Fruit fly (Drosophila melanogaster) whole organism, embryonic: ENCODE data around the gene Mon1.

Source experiments
- Atf3 ChIP-seq: fragments of 200-800 bp; sonication (Bioruptor generic); optimal IDR thresholded peaks from 3 replicates; lab custom pipeline; 2016; ENCODE audit warnings: missing biosample characterization, missing genetic modification characterization
- B-H2 ChIP-seq: fragments of 200-800 bp; sonication (Bioruptor generic); optimal IDR thresholded peaks from 2 replicates; lab custom pipeline; 2018; ENCODE audit warnings: missing biosample characterization, mild to moderate bottlenecking, missing genetic modification characterization
- CG10147 ChIP-seq: fragments of 200-800 bp; sonication (Bioruptor generic); optimal IDR thresholded peaks from 2 replicates; lab custom pipeline; 2019; ENCODE audit warnings: missing biosample characterization, mild to moderate bottlenecking, missing genetic modification characterization, moderate library complexity
- CG11247 ChIP-seq: fragments of 200-800 bp; sonication (Bioruptor generic); IDR thresholded peaks from 2 replicates; pipeline ENCODE4 v1.3.6; 2022; ENCODE audit warnings: missing biosample characterization, missing genetic modification characterization
- CG12659 ChIP-seq: fragments of 200-800 bp; sonication (Bioruptor generic); optimal IDR thresholded peaks from 3 replicates; lab custom pipeline; 2017; ENCODE audit warnings: mild to moderate bottlenecking, missing biosample characterization, missing genetic modification reagents, missing genetic modification characterization
- CG12769 ChIP-seq: fragments of 200-800 bp; sonication (Bioruptor generic); optimal IDR thresholded peaks from 2 replicates; lab custom pipeline; 2019; ENCODE audit warnings: missing biosample characterization, mild to moderate bottlenecking, missing genetic modification characterization, moderate library complexity
- CG13624 ChIP-seq: fragments of 200-800 bp; sonication (Bioruptor generic); optimal IDR thresholded peaks from 2 replicates; lab custom pipeline; 2016; ENCODE audit warnings: missing biosample characterization, missing genetic modification characterization
- CG14050 ChIP-seq: fragments of 200-800 bp; sonication (Bioruptor generic); IDR thresholded peaks from 3 replicates; pipeline ENCODE4 v1.3.6; 2022; ENCODE audit warnings: missing biosample characterization, missing genetic modification characterization
- CG14860 ChIP-seq: fragments of 200-800 bp; sonication (Bioruptor generic); IDR thresholded peaks from 3 replicates; pipeline ENCODE4 v1.3.6; 2022; ENCODE audit warnings: missing biosample characterization, missing genetic modification characterization; ENCODE audit not compliant: partially characterized antibody
- CG15514 ChIP-seq: fragments of 200-800 bp; sonication (Bioruptor generic); optimal IDR thresholded peaks from 3 replicates; lab custom pipeline; 2017; ENCODE audit warnings: missing biosample characterization, missing genetic modification characterization, mild to moderate bottlenecking, moderate library complexity, missing genetic modification reagents
- CG31388 ChIP-seq: fragments of 200-800 bp; sonication (Bioruptor generic); optimal IDR thresholded peaks from 2 replicates; lab custom pipeline; 2016; ENCODE audit warnings: missing biosample characterization, missing genetic modification characterization
- CG3407 ChIP-seq: fragments of 200-800 bp; sonication (Bioruptor generic); optimal IDR thresholded peaks from 2 replicates; lab custom pipeline; 2018; ENCODE audit warnings: missing biosample characterization, mild to moderate bottlenecking, missing genetic modification characterization
- CG34422 ChIP-seq: fragments of 200-800 bp; sonication (Bioruptor generic); IDR thresholded peaks from 3 replicates; pipeline ENCODE4 v1.3.6; 2022; ENCODE audit warnings: missing biosample characterization, missing genetic modification characterization
- CG4360 ChIP-seq: fragments of 200-800 bp; sonication (Bioruptor generic); IDR thresholded peaks from 2 replicates; pipeline ENCODE4 v1.3.6; 2022; ENCODE audit warnings: missing biosample characterization, missing genetic modification characterization
- CG7556 ChIP-seq: fragments of 200-800 bp; sonication (Bioruptor generic); optimal IDR thresholded peaks from 2 replicates; lab custom pipeline; 2017; ENCODE audit warnings: missing biosample characterization, mild to moderate bottlenecking, missing genetic modification characterization
- CG8281 ChIP-seq: fragments of 200-800 bp; sonication (Bioruptor generic); optimal IDR thresholded peaks from 2 replicates; lab custom pipeline; 2018; ENCODE audit warnings: missing biosample characterization, mild to moderate bottlenecking, missing genetic modification characterization, moderate library complexity
- CkIIα-i1 ChIP-seq: fragments of 200-800 bp; sonication (Bioruptor generic); IDR thresholded peaks from 2 replicates; pipeline ENCODE4 v1.3.6; 2022; ENCODE audit warnings: missing biosample characterization, missing genetic modification characterization
- Elba2 ChIP-seq: fragments of 200-800 bp; sonication (Bioruptor generic); optimal IDR thresholded peaks from 3 replicates; lab custom pipeline; 2016; ENCODE audit warnings: missing biosample characterization, missing genetic modification characterization
- Ets65A ChIP-seq: fragments of 200-800 bp; sonication (Bioruptor generic); peaks from one replicate; lab custom pipeline; 2016; ENCODE audit warnings: missing biosample characterization, missing genetic modification characterization
- Fer3 ChIP-seq: fragments of 200-800 bp; sonication (Bioruptor generic); optimal IDR thresholded peaks from 2 replicates; lab custom pipeline; 2018; ENCODE audit warnings: missing biosample characterization, mild to moderate bottlenecking, missing genetic modification characterization, moderate library complexity
- H2.0 ChIP-seq: fragments of 200-800 bp; sonication (Bioruptor generic); IDR thresholded peaks from 2 replicates; pipeline ENCODE4 v1.3.6; 2022; ENCODE audit warnings: missing biosample characterization, missing genetic modification characterization
- HLHmδ ChIP-seq: fragments of 200-800 bp; sonication (Bioruptor generic); optimal IDR thresholded peaks from 2 replicates; lab custom pipeline; 2018; ENCODE audit warnings: missing biosample characterization, mild to moderate bottlenecking, missing genetic modification characterization, moderate library complexity
- Jarid2 ChIP-seq: fragments of 200-800 bp; sonication (Bioruptor generic); optimal IDR thresholded peaks from 3 replicates; lab custom pipeline; 2017; ENCODE audit warnings: mild to moderate bottlenecking, missing biosample characterization, missing genetic modification reagents, missing genetic modification characterization
- Kr ChIP-seq: fragments of 200-800 bp; sonication (Bioruptor generic); optimal IDR thresholded peaks from 2 replicates; lab custom pipeline; 2017; ENCODE audit warnings: missing biosample characterization, mild to moderate bottlenecking, missing genetic modification characterization
- Lim3 ChIP-seq: fragments of 200-800 bp; sonication (Bioruptor generic); IDR thresholded peaks from 2 replicates; pipeline ENCODE4 v1.3.6; 2022; ENCODE audit warnings: missing biosample characterization, missing genetic modification characterization
- Mes4 ChIP-seq: fragments of 200-800 bp; sonication (Bioruptor generic); optimal IDR thresholded peaks from 2 replicates; lab custom pipeline; 2016; ENCODE audit warnings: missing biosample characterization, missing genetic modification characterization
- NC2β ChIP-seq: fragments of 200-800 bp; sonication (Bioruptor generic); optimal IDR thresholded peaks from 2 replicates; lab custom pipeline; 2016; ENCODE audit warnings: missing biosample characterization, missing genetic modification characterization
- NFAT ChIP-seq: fragments of 200-800 bp; sonication (Bioruptor generic); IDR thresholded peaks from 2 replicates; pipeline ENCODE4 v1.3.6; 2022; ENCODE audit warnings: missing biosample characterization, missing genetic modification characterization
- Neu2 ChIP-seq: fragments of 200-800 bp; sonication (Bioruptor generic); optimal IDR thresholded peaks from 3 replicates; lab custom pipeline; 2016; ENCODE audit warnings: missing biosample characterization, missing genetic modification characterization, borderline replicate concordance
- Nf-YA ChIP-seq: fragments of 200-800 bp; sonication (Bioruptor generic); IDR thresholded peaks from 2 replicates; pipeline ENCODE4 v1.3.6; 2022; ENCODE audit warnings: missing biosample characterization, missing genetic modification characterization
- Oli ChIP-seq: fragments of 200-800 bp; sonication (Bioruptor generic); optimal IDR thresholded peaks from 2 replicates; lab custom pipeline; 2018; ENCODE audit warnings: missing biosample characterization, mild to moderate bottlenecking, missing genetic modification characterization, moderate library complexity
- Sry-δ ChIP-seq: fragments of 200-800 bp; sonication (Bioruptor generic); optimal IDR thresholded peaks from 2 replicates; lab custom pipeline; 2016; ENCODE audit warnings: missing biosample characterization, missing genetic modification characterization
- TFAM ChIP-seq: fragments of 200-800 bp; sonication (Bioruptor generic); optimal IDR thresholded peaks from 2 replicates; lab custom pipeline; 2017; ENCODE audit warnings: missing biosample characterization, missing genetic modification characterization, inconsistent platforms
- Taf1 ChIP-seq: fragments of 200-800 bp; sonication (Bioruptor generic); IDR thresholded peaks from 2 replicates; pipeline ENCODE4 v1.3.6; 2022; ENCODE audit warnings: missing biosample characterization, missing genetic modification characterization
- Trl ChIP-seq, 3 experiments: fragments of >200 bp in 2 of 3; fragments of 200-800 bp in 1 of 3; sonication (Bioruptor generic) in 1 of 3; optimal IDR thresholded peaks; 2 replicates in 1 of 3; 3 replicates in 2 of 3; lab custom pipeline; 2016 to 2017; ENCODE audit warnings: missing biosample characterization in 1 of 3, missing genetic modification characterization in 1 of 3
- bigmax ChIP-seq: fragments of 200-800 bp; sonication (Bioruptor generic); optimal IDR thresholded peaks from 2 replicates; lab custom pipeline; 2018; ENCODE audit warnings: missing biosample characterization, mild to moderate bottlenecking, missing genetic modification characterization
- br ChIP-seq: fragments of >200 bp; optimal IDR thresholded peaks from 2 replicates; lab custom pipeline; 2017
- dm ChIP-seq: fragments of 200-800 bp; sonication (Bioruptor generic); optimal IDR thresholded peaks from 3 replicates; lab custom pipeline; 2016; ENCODE audit warnings: missing biosample characterization, missing genetic modification characterization
- ems ChIP-seq: fragments of 200-800 bp; sonication (Bioruptor generic); optimal IDR thresholded peaks from 3 replicates; lab custom pipeline; 2016; ENCODE audit warnings: missing biosample characterization, missing genetic modification characterization
- gcm2 ChIP-seq: fragments of 200-800 bp; sonication (Bioruptor generic); optimal IDR thresholded peaks from 2 replicates; lab custom pipeline; 2016; ENCODE audit warnings: missing biosample characterization, missing genetic modification characterization
- inv ChIP-seq: fragments of 200-800 bp; sonication (Bioruptor generic); IDR thresholded peaks from 2 replicates; pipeline ENCODE4 v1.3.6; 2022; ENCODE audit warnings: missing biosample characterization, missing genetic modification characterization; ENCODE audit not compliant: partially characterized antibody
- jumu ChIP-seq: fragments of 200-800 bp; sonication (Bioruptor generic); optimal IDR thresholded peaks from 3 replicates; lab custom pipeline; 2016; ENCODE audit warnings: missing biosample characterization, missing genetic modification characterization
- kah ChIP-seq: fragments of 200-800 bp; sonication (Bioruptor generic); optimal IDR thresholded peaks from 2 replicates; lab custom pipeline; 2018; ENCODE audit warnings: missing biosample characterization, mild to moderate bottlenecking, missing genetic modification characterization
- lab ChIP-seq: fragments of 200-800 bp; sonication (Bioruptor generic); optimal IDR thresholded peaks from 3 replicates; lab custom pipeline; 2017; ENCODE audit warnings: missing biosample characterization, missing genetic modification characterization, mild to moderate bottlenecking, moderate library complexity, missing genetic modification reagents
- lbe ChIP-seq: fragments of 200-800 bp; sonication (Bioruptor generic); optimal IDR thresholded peaks from 2 replicates; lab custom pipeline; 2016; ENCODE audit warnings: missing biosample characterization, mild to moderate bottlenecking, missing genetic modification characterization
- maf-S ChIP-seq: fragments of 200-800 bp; sonication (Bioruptor generic); optimal IDR thresholded peaks from 2 replicates; lab custom pipeline; 2016; ENCODE audit warnings: missing biosample characterization, missing genetic modification characterization
- oc ChIP-seq: fragments of 200-800 bp; sonication (Bioruptor generic); optimal IDR thresholded peaks from 2 replicates; lab custom pipeline; 2018; ENCODE audit warnings: missing biosample characterization, mild to moderate bottlenecking, missing genetic modification characterization, moderate library complexity
- onecut ChIP-seq: fragments of 200-800 bp; sonication (Bioruptor generic); IDR thresholded peaks from 2 replicates; pipeline ENCODE4 v1.3.6; 2022; ENCODE audit warnings: missing biosample characterization, missing genetic modification characterization
- sens ChIP-seq: fragments of 200-800 bp; sonication (Bioruptor generic); peaks from one replicate; lab custom pipeline; 2016; ENCODE audit warnings: missing biosample characterization, missing genetic modification characterization
- sisA ChIP-seq: fragments of 200-800 bp; sonication (Bioruptor generic); IDR thresholded peaks from 2 replicates; pipeline ENCODE4 v1.3.6; 2022; ENCODE audit warnings: missing biosample characterization, missing genetic modification characterization

Gene Mon1

dm6 chr2L:4837772-4838397, 12.6 kb upstream of the Mon1 start, which contains the start of the genes tank and CG12194 (continued):
- TF ChIP-seq CG12769 (tag; lab: Kevin White, UChicago) (peak; percentile 100), maf-S (GFP tag; lab: Kevin White, UChicago) (peak; percentile 99), Nf-YA (GFP tag; lab: Robert Waterston, UW) (peak; percentile 99), H2.0 (peak; percentile 99), CG15514 (GFP tag; lab: Kevin White, UChicago) (peak; percentile 95), NC2β (GFP tag; lab: Kevin White, UChicago) (peak; percentile 99), CG31388 (peak; percentile 98), CG11247 (GFP tag; lab: Robert Waterston, UW) (peak; percentile 99), HLHmδ (no peak), Atf3 (peak; percentile 99), lbe (GFP tag; lab: Kevin White, UChicago) (peak; percentile 95), CG7556 (GFP tag; lab: Kevin White, UChicago) (peak; percentile 97), sisA (GFP tag; lab: Robert Waterston, UW) (peak; percentile 100), gcm2 (GFP tag; lab: Kevin White, UChicago) (peak; percentile 99), Trl (optimal IDR thresholded peaks at IDR 0.05; lab: Kevin White, UChicago) (no peak), Trl (GFP tag; optimal IDR thresholded peaks at IDR 0.05; lab: Kevin White, UChicago) (peak; percentile 99), lab (GFP tag; lab: Kevin White, UChicago) (peak; percentile 99), inv (GFP tag; lab: Robert Waterston, UW) (peak; percentile 72), CkIIα-i1 (GFP tag; lab: Robert Waterston, UW) (peak; percentile 97), br (lab: Kevin White, UChicago) (no peak), CG34422 (GFP tag; lab: Robert Waterston, UW) (peak; percentile 100), sens (peak; percentile 100), jumu (GFP tag; lab: Kevin White, UChicago) (peak; percentile 99), CG3407 (GFP tag; lab: Kevin White, UChicago) (peak; percentile 98), CG13624 (GFP tag; lab: Kevin White, UChicago) (peak; percentile 99), Mes4 (GFP tag; lab: Kevin White, UChicago) (peak; percentile 99), CG14860 (GFP tag; lab: Robert Waterston, UW) (peak; percentile 74), onecut (GFP tag; lab: Robert Waterston, UW) (peak; percentile 96), B-H2 (GFP tag; lab: Kevin White, UChicago) (peak; percentile 77), oc (tag; lab: Kevin White, UChicago) (peak; percentile 99), CG12659 (GFP tag; lab: Kevin White, UChicago) (peak; percentile 99), Taf1 (GFP tag; lab: Robert Waterston, UW) (peak; percentile 97), NFAT (GFP tag; lab: Robert Waterston, UW) (peak; percentile 99), CG8281 (peak; percentile 90), Fer3 (tag; lab: Kevin White, UChicago) (peak; percentile 98), dm (GFP tag; lab: Kevin White, UChicago) (peak; percentile 98), Ets65A (GFP tag; lab: Kevin White, UChicago) (peak; percentile 100), Sry-δ (GFP tag; lab: Kevin White, UChicago) (peak; percentile 86), ems (GFP tag; lab: Kevin White, UChicago) (peak; percentile 99), Oli (tag; lab: Kevin White, UChicago) (peak; percentile 99), CG4360 (GFP tag; lab: Robert Waterston, UW) (peak; percentile 88), Neu2 (GFP tag; lab: Kevin White, UChicago) (peak; percentile 93), bigmax (GFP tag; lab: Kevin White, UChicago) (peak; percentile 82), CG14050 (peak; percentile 99), CG10147 (GFP tag; lab: Kevin White, UChicago) (peak; percentile 95), Kr (GFP tag; lab: Kevin White, UChicago) (peak; percentile 37), Elba2 (peak; percentile 85), Lim3 (peak; percentile 97), Jarid2 (GFP tag; lab: Kevin White, UChicago) (peak; percentile 87), TFAM (GFP tag; lab: Kevin White, UChicago) (peak; percentile 94), kah (GFP tag; lab: Kevin White, UChicago) (peak; percentile 84)
